Fruit fly (Drosophila melanogaster) whole organism, embryonic: ENCODE results near the gene CG14853.
A peak's percentile ranks its signal among the peaks of the same experiment; 100 is the strongest.

Source experiments
- Atf6 ChIP-seq: fragments of 200-800 bp; sonication (Bioruptor generic); IDR thresholded peaks from 2 replicates; pipeline ENCODE4 v1.3.6; 2022; ENCODE audit warnings: missing biosample characterization, missing genetic modification characterization
- Bgb ChIP-seq: fragments of 200-800 bp; sonication (Bioruptor generic); IDR thresholded peaks from 2 replicates; pipeline ENCODE4 v1.3.6; 2022; ENCODE audit warnings: missing biosample characterization, missing genetic modification characterization; ENCODE audit not compliant: partially characterized antibody
- CG12219 ChIP-seq: fragments of 200-800 bp; sonication (Bioruptor generic); optimal IDR thresholded peaks from 3 replicates; lab custom pipeline; 2018; ENCODE audit warnings: missing biosample characterization, mild to moderate bottlenecking, missing genetic modification characterization
- CG12769 ChIP-seq: fragments of 200-800 bp; sonication (Bioruptor generic); optimal IDR thresholded peaks from 2 replicates; lab custom pipeline; 2019; ENCODE audit warnings: missing biosample characterization, mild to moderate bottlenecking, missing genetic modification characterization, moderate library complexity
- CG13894 ChIP-seq: fragments of 200-800 bp; sonication (Bioruptor generic); optimal IDR thresholded peaks from 3 replicates; lab custom pipeline; 2018; ENCODE audit warnings: missing biosample characterization, mild to moderate bottlenecking, missing genetic modification characterization, moderate library complexity
- CG14667 ChIP-seq: fragments of 200-800 bp; sonication (Bioruptor generic); IDR thresholded peaks from 2 replicates; pipeline ENCODE4 v1.3.6; 2022; ENCODE audit warnings: missing biosample characterization, missing genetic modification characterization
- CG15479 ChIP-seq: fragments of 200-800 bp; sonication (Bioruptor generic); optimal IDR thresholded peaks from 3 replicates; lab custom pipeline; 2019; ENCODE audit warnings: missing biosample characterization, mild to moderate bottlenecking, missing genetic modification characterization, moderate library complexity
- CG18476 ChIP-seq: fragments of 200-800 bp; sonication (Bioruptor generic); optimal IDR thresholded peaks from 2 replicates; lab custom pipeline; 2016; ENCODE audit warnings: missing biosample characterization, mild to moderate bottlenecking, missing genetic modification characterization
- CG2199 ChIP-seq: fragments of 200-800 bp; sonication (Bioruptor generic); IDR thresholded peaks from 3 replicates; pipeline ENCODE4 v1.3.6; 2022; ENCODE audit warnings: missing biosample characterization, missing genetic modification characterization
- CG32532 ChIP-seq: fragments of 200-800 bp; sonication (Bioruptor generic); IDR thresholded peaks from 2 replicates; pipeline ENCODE4 v1.3.6; 2022; ENCODE audit warnings: missing biosample characterization, missing genetic modification characterization
- CG3281 ChIP-seq: fragments of 200-800 bp; sonication (Bioruptor generic); optimal IDR thresholded peaks from 3 replicates; lab custom pipeline; 2017; ENCODE audit warnings: missing biosample characterization, mild to moderate bottlenecking, missing genetic modification characterization
- CG6254 ChIP-seq: fragments of 200-800 bp; sonication (Bioruptor generic); optimal IDR thresholded peaks from 3 replicates; lab custom pipeline; 2017; ENCODE audit warnings: mild to moderate bottlenecking, missing biosample characterization, missing genetic modification reagents, missing genetic modification characterization
- CG7839 ChIP-seq: fragments of 200-800 bp; sonication (Bioruptor generic); optimal IDR thresholded peaks from 3 replicates; lab custom pipeline; 2018; ENCODE audit warnings: missing biosample characterization, mild to moderate bottlenecking, missing genetic modification characterization, moderate library complexity
- CG7963 ChIP-seq: fragments of 200-800 bp; sonication (Bioruptor generic); IDR thresholded peaks from 3 replicates; pipeline ENCODE4 v1.3.6; 2022; ENCODE audit warnings: missing biosample characterization, missing genetic modification characterization; ENCODE audit not compliant: partially characterized antibody
- CG8290 ChIP-seq, 3 experiments: fragments of 200-800 bp; sonication (Bioruptor generic); optimal IDR thresholded peaks; 2 replicates each; lab custom pipeline; 2016 to 2019; ENCODE audit warnings: missing biosample characterization in 3 of 3, missing genetic modification characterization in 3 of 3, mild to moderate bottlenecking in 2 of 3, moderate library complexity in 1 of 3
- CG8944 ChIP-seq: fragments of 200-800 bp; sonication (Bioruptor generic); optimal IDR thresholded peaks from 3 replicates; lab custom pipeline; 2016; ENCODE audit warnings: missing biosample characterization, missing genetic modification characterization
- CG9932 ChIP-seq: fragments of 200-800 bp; sonication (Bioruptor generic); IDR thresholded peaks from 2 replicates; pipeline ENCODE4 v1.3.6; 2022; ENCODE audit warnings: missing biosample characterization, missing genetic modification characterization
- D ChIP-seq, 2 experiments: fragments of 200-800 bp in 1 of 2; fragments of >200 bp in 1 of 2; sonication (Bioruptor generic) in 1 of 2; optimal IDR thresholded peaks; 2 replicates in 1 of 2; 3 replicates in 1 of 2; lab custom pipeline; 2017; ENCODE audit warnings: mild to moderate bottlenecking in 1 of 2, missing biosample characterization in 1 of 2, missing genetic modification characterization in 1 of 2, missing genetic modification reagents in 1 of 2
- D19B ChIP-seq: fragments of 200-800 bp; sonication (Bioruptor generic); optimal IDR thresholded peaks from 2 replicates; lab custom pipeline; 2017; ENCODE audit warnings: missing biosample characterization, mild to moderate bottlenecking, missing genetic modification characterization
- Deaf1 ChIP-seq: fragments of 200-800 bp; optimal IDR thresholded peaks from 3 replicates; lab custom pipeline; 2019; ENCODE audit warnings: missing biosample characterization, mild to moderate bottlenecking, missing genetic modification characterization, moderate library complexity
- Hmx ChIP-seq: fragments of 200-800 bp; sonication (Bioruptor generic); optimal IDR thresholded peaks from 2 replicates; lab custom pipeline; 2016; ENCODE audit warnings: missing biosample characterization, missing genetic modification characterization
- Med ChIP-seq: fragments of 200-800 bp; sonication (Bioruptor generic); peaks from one replicate; lab custom pipeline; 2016; ENCODE audit warnings: missing biosample characterization, missing genetic modification characterization, mild to moderate bottlenecking, inconsistent platforms, moderate library complexity
- Nf-YA ChIP-seq: fragments of 200-800 bp; sonication (Bioruptor generic); IDR thresholded peaks from 2 replicates; pipeline ENCODE4 v1.3.6; 2022; ENCODE audit warnings: missing biosample characterization, missing genetic modification characterization
- ara ChIP-seq: fragments of 200-800 bp; sonication (Bioruptor generic); IDR thresholded peaks from 2 replicates; pipeline ENCODE4 v1.3.6; 2022; ENCODE audit warnings: missing biosample characterization, missing genetic modification characterization
- bbx ChIP-seq: fragments of 200-800 bp; sonication (Bioruptor generic); IDR thresholded peaks from 2 replicates; pipeline ENCODE4 v1.3.6; 2022; ENCODE audit warnings: missing biosample characterization, missing genetic modification characterization; ENCODE audit not compliant: partially characterized antibody
- bigmax ChIP-seq: fragments of 200-800 bp; sonication (Bioruptor generic); optimal IDR thresholded peaks from 2 replicates; lab custom pipeline; 2018; ENCODE audit warnings: missing biosample characterization, mild to moderate bottlenecking, missing genetic modification characterization
- cad ChIP-seq: fragments of >200 bp; optimal IDR thresholded peaks from 2 replicates; lab custom pipeline; 2017; ENCODE audit warnings: missing biosample characterization, missing genetic modification characterization
- chinmo ChIP-seq: fragments of 200-800 bp; sonication (Bioruptor generic); IDR thresholded peaks from 4 replicates; pipeline ENCODE4 v1.3.6; 2022; ENCODE audit warnings: missing biosample characterization, missing genetic modification characterization; ENCODE audit not compliant: partially characterized antibody
- chm ChIP-seq: fragments of 200-800 bp; sonication (Bioruptor generic); IDR thresholded peaks from 2 replicates; pipeline ENCODE4 v1.3.6; 2022; ENCODE audit warnings: missing biosample characterization, missing genetic modification characterization
- croc ChIP-seq: fragments of 200-800 bp; sonication (Bioruptor generic); conservative IDR thresholded peaks from 3 replicates; pipeline ENCODE4 v1.3.6; 2022; ENCODE audit warnings: missing biosample characterization, missing genetic modification characterization
- emc ChIP-seq: fragments of 200-800 bp; sonication (Bioruptor generic); optimal IDR thresholded peaks from 2 replicates; lab custom pipeline; 2016; ENCODE audit warnings: missing biosample characterization, missing genetic modification characterization
- gcm ChIP-seq: fragments of 200-800 bp; sonication (Bioruptor generic); optimal IDR thresholded peaks from 2 replicates; lab custom pipeline; 2019; ENCODE audit warnings: missing biosample characterization, mild to moderate bottlenecking, missing genetic modification characterization, moderate library complexity
- gcm2 ChIP-seq: fragments of 200-800 bp; sonication (Bioruptor generic); optimal IDR thresholded peaks from 2 replicates; lab custom pipeline; 2016; ENCODE audit warnings: missing biosample characterization, missing genetic modification characterization
- insv ChIP-seq, 2 experiments: fragments of 200-800 bp; sonication (Bioruptor generic); optimal IDR thresholded peaks; 3 replicates each; lab custom pipeline; 2016 to 2018; ENCODE audit warnings: missing biosample characterization in 2 of 2, missing genetic modification characterization in 2 of 2
- klu ChIP-seq: fragments of 200-800 bp; sonication (Bioruptor generic); IDR thresholded peaks from 2 replicates; pipeline ENCODE4 v1.3.6; 2022; ENCODE audit warnings: missing biosample characterization, missing genetic modification characterization
- kni ChIP-seq: fragments of 200-800 bp; sonication (Bioruptor generic); optimal IDR thresholded peaks from 3 replicates; lab custom pipeline; 2017; ENCODE audit warnings: mild to moderate bottlenecking, missing biosample characterization, missing genetic modification reagents, missing genetic modification characterization
- pros ChIP-seq: fragments of 200-800 bp; sonication (Bioruptor generic); optimal IDR thresholded peaks from 3 replicates; lab custom pipeline; 2019; ENCODE audit warnings: missing biosample characterization, mild to moderate bottlenecking, missing genetic modification characterization, moderate library complexity
- run ChIP-seq: fragments of 200-800 bp; sonication (Bioruptor generic); optimal IDR thresholded peaks from 3 replicates; lab custom pipeline; 2018; ENCODE audit warnings: missing biosample characterization, mild to moderate bottlenecking, missing genetic modification characterization
- schlank ChIP-seq: fragments of 200-800 bp; sonication (Bioruptor generic); optimal IDR thresholded peaks from 2 replicates; lab custom pipeline; 2018; ENCODE audit warnings: missing biosample characterization, mild to moderate bottlenecking, missing genetic modification characterization
- sens ChIP-seq: fragments of 200-800 bp; sonication (Bioruptor generic); peaks from one replicate; lab custom pipeline; 2016; ENCODE audit warnings: missing biosample characterization, missing genetic modification characterization
- stc ChIP-seq: fragments of 200-800 bp; sonication (Bioruptor generic); IDR thresholded peaks from 2 replicates; pipeline ENCODE4 v1.3.6; 2022; ENCODE audit warnings: missing biosample characterization, missing genetic modification characterization
- tll ChIP-seq, 2 experiments: fragments of 200-800 bp in 1 of 2; fragments of >200 bp in 1 of 2; sonication (Bioruptor generic) in 1 of 2; optimal IDR thresholded peaks; 2 replicates each; lab custom pipeline; 2017 to 2019; ENCODE audit warnings: missing biosample characterization in 2 of 2, missing genetic modification characterization in 2 of 2, mild to moderate bottlenecking in 1 of 2, moderate library complexity in 1 of 2
- twi ChIP-seq: fragments of 200-800 bp; optimal IDR thresholded peaks from 2 replicates; lab custom pipeline; 2019; ENCODE audit warnings: missing biosample characterization, mild to moderate bottlenecking, missing genetic modification characterization, moderate library complexity
- zen ChIP-seq: fragments of 200-800 bp; sonication (Bioruptor generic); optimal IDR thresholded peaks from 3 replicates; lab custom pipeline; 2018; ENCODE audit warnings: missing biosample characterization, mild to moderate bottlenecking, missing genetic modification characterization, moderate library complexity
- zf30C ChIP-seq: fragments of 200-800 bp; sonication (Bioruptor generic); optimal IDR thresholded peaks from 3 replicates; lab custom pipeline; 2018; ENCODE audit warnings: missing biosample characterization, mild to moderate bottlenecking, missing genetic modification characterization

CG14853 gene

DNA sequence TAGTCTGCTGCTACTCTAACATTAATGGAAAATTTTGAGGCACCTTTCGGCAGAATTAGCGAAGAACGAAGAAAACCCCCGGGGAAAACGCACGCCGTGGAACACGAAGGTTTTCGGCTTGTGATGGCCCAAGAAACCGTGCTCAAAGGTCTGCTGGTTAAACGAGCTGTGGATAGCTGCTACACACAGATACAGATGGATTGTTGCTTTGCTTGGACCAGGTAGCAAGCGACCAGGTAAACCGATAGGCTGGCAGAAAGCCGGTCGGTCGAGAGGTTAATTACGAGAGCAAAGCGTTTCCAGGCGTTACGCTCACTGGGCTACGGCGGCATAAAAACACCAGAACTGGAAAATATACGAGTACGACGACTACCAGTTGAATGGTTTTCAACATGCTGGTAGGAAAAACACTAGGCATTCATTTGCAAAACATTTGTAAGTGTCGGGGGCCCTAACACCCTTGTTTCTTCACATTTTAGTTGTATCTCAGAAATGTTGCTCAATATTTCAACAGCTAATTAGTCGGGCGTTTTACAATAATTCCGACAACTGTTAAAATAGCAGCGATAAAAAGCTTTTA is 42.9 kb downstream of the CG14853 start:
- TF ChIP-seq pros (peak; percentile 63), Hmx (GFP tag; lab: Kevin White, UChicago) (no peak), CG12769 (tag; lab: Kevin White, UChicago) (peak; percentile 9), chm (GFP tag; lab: Robert Waterston, UW) (0 out of 2 replicates have a peak, but pooled peaks have one; percentile 42), CG15479 (GFP tag; lab: Kevin White, UChicago) (peak; percentile 39), sens (GFP tag; lab: Kevin White, UChicago) (peak; percentile 37), CG2199 (GFP tag; lab: Robert Waterston, UW) (peak; percentile 100), bbx (GFP tag; lab: Robert Waterston, UW) (0 out of 2 replicates have a peak, but pooled peaks have one; percentile 24), CG12219 (GFP tag; lab: Kevin White, UChicago) (no peak), chinmo (GFP tag; lab: Robert Waterston, UW) (0 out of 4 replicates have a peak, but pooled peaks have one; percentile 15), cad (peak; percentile 22), Med (GFP tag; lab: Kevin White, UChicago) (peak; percentile 63), CG18476 (no peak), CG8290 (GFP tag; optimal IDR thresholded peaks at IDR 0.05; lab: Kevin White, UChicago) (no peak), CG8290 (tag; optimal IDR thresholded peaks at IDR 0.05; lab: Kevin White, UChicago) (peak in 1 of 2 experiments; percentile 7), CG14667 (GFP tag; lab: Robert Waterston, UW) (no peak), Atf6 (peak; percentile 50; the same call in 1 of the 2 replicates), twi (peak; percentile 34), Nf-YA (GFP tag; lab: Robert Waterston, UW) (no peak), run (tag; lab: Kevin White, UChicago) (no peak), stc (GFP tag; lab: Robert Waterston, UW) (0 out of 2 replicates have a peak, but pooled peaks have one; percentile 9), D19B (GFP tag; lab: Kevin White, UChicago) (no peak), kni (GFP tag; lab: Kevin White, UChicago) (peak; percentile 75), CG7963 (GFP tag; lab: Robert Waterston, UW) (no peak), CG13894 (tag; lab: Kevin White, UChicago) (peak; percentile 6), D (optimal IDR thresholded peaks at IDR 0.05; lab: Kevin White, UChicago) (peak; percentile 85), D (GFP tag; optimal IDR thresholded peaks at IDR 0.05; lab: Kevin White, UChicago) (no peak), gcm2 (GFP tag; lab: Kevin White, UChicago) (no peak), klu (GFP tag; lab: Robert Waterston, UW) (no peak), bigmax (GFP tag; lab: Kevin White, UChicago) (peak; percentile 0), Bgb (GFP tag; lab: Robert Waterston, UW) (peak; percentile 52), CG9932 (0 out of 2 replicates have a peak, but pooled peaks have one; percentile 29), croc (GFP tag; lab: Robert Waterston, UW) (no peak), tll (GFP tag; optimal IDR thresholded peaks at IDR 0.05; lab: Kevin White, UChicago) (peak in 1 of 2 experiments; percentile 73), gcm (GFP tag; lab: Kevin White, UChicago) (peak; percentile 50), CG32532 (GFP tag; lab: Robert Waterston, UW) (0 out of 2 replicates have a peak, but pooled peaks have one; percentile 14), schlank (tag; lab: Kevin White, UChicago) (no peak), zen (peak; percentile 54), emc (no peak), ara (GFP tag; lab: Robert Waterston, UW) (0 out of 2 replicates have a peak, but pooled peaks have one; percentile 38), CG8944 (GFP tag; lab: Kevin White, UChicago) (no peak), zf30C (no peak), Deaf1 (tag; lab: Kevin White, UChicago) (peak; percentile 13), CG7839 (tag; lab: Kevin White, UChicago) (no peak), CG3281 (GFP tag; lab: Kevin White, UChicago) (no peak), CG6254 (GFP tag; lab: Kevin White, UChicago) (no peak), insv (GFP tag; optimal IDR thresholded peaks at IDR 0.05; lab: Kevin White, UChicago) (peak in 1 of 2 experiments; percentile 7)
